Worm (Caenorhabditis elegans): ENCODE results near the gene F58E6.11.

ce11 chrV:9752918-9753317, 4.9 kb downstream of the F58E6.11 start, which contains the start of gene F58E6.6:
- no peak for TF ChIP-seq unc-62 (GFP tag; optimal IDR thresholded peaks at IDR 0.05)
- TF ChIP-seq nhr-12 (tag; optimal IDR thresholded peaks at IDR 0.05): no peak
- TF ChIP-seq lsy-2 (tag; optimal IDR thresholded peaks at IDR 0.05): no peak
- TF ChIP-seq ceh-43 (GFP tag; optimal IDR thresholded peaks at IDR 0.05): no peak
- TF ChIP-seq elt-3 (tag; optimal IDR thresholded peaks at IDR 0.05): no peak
